Worm (Caenorhabditis elegans) whole organism, L1 larva: ENCODE results near the gene K09E2.2.

ENCODE experiments used
- C16A3.4 ChIP-seq: fragments of 150-350 bp; optimal IDR thresholded peaks from 2 replicates; lab custom pipeline; 2014; ENCODE audit warnings: missing biosample characterization, missing genetic modification characterization
- C34B4.2 ChIP-seq: sonication (generic microtip); optimal IDR thresholded peaks from 2 replicates; lab custom pipeline; 2017; ENCODE audit warnings: mild to moderate bottlenecking, missing genetic modification characterization, missing compliant biosample characterization
- F16B12.6 ChIP-seq: fragments of 150-350 bp; optimal IDR thresholded peaks from 2 replicates; lab custom pipeline; 2014; ENCODE audit warnings: missing biosample characterization, missing genetic modification characterization
- ama-1 ChIP-seq: fragments of 150-350 bp; optimal IDR thresholded peaks from 2 replicates; lab custom pipeline; 2014
- blmp-1 ChIP-seq: fragments of 150-350 bp; optimal IDR thresholded peaks from 2 replicates; lab custom pipeline; 2014; ENCODE audit warnings: missing biosample characterization, missing genetic modification characterization
- ceh-82 ChIP-seq, 3 experiments: fragments of 150-350 bp in 1 of 3; sonication (generic microtip) in 2 of 3; optimal IDR thresholded peaks; 2 replicates each; lab custom pipeline; 2014 to 2017; ENCODE audit warnings: missing biosample characterization in 3 of 3, missing genetic modification characterization in 3 of 3
- ceh-88 ChIP-seq: fragments of 200-800 bp; sonication (Bioruptor generic); IDR thresholded peaks from 2 replicates; pipeline ENCODE4 v1.3.6; 2022; ENCODE audit warnings: missing genetic modification characterization, missing compliant biosample characterization
- ceh-90 ChIP-seq: sonication (generic microtip); optimal IDR thresholded peaks from 2 replicates; lab custom pipeline; 2016; ENCODE audit warnings: missing genetic modification characterization, missing compliant biosample characterization
- dsc-1 ChIP-seq: sonication (generic microtip); optimal IDR thresholded peaks from 2 replicates; lab custom pipeline; 2016; ENCODE audit warnings: mild to moderate bottlenecking, missing genetic modification characterization, missing compliant biosample characterization
- efl-1 ChIP-seq, 4 experiments: fragments of 150-350 bp; optimal IDR thresholded peaks in 3 of 4; peaks in 1 of 4; 1 replicate in 1 of 4; 2 replicates in 3 of 4; lab custom pipeline; 2014; ENCODE audit warnings: missing biosample characterization in 2 of 4, missing genetic modification characterization in 2 of 4, missing genetic modification reagents in 2 of 4
- efl-3 ChIP-seq: fragments of 200-800 bp; sonication (Bioruptor generic); optimal IDR thresholded peaks from 2 replicates; lab custom pipeline; 2018; ENCODE audit warnings: mild to moderate bottlenecking, missing genetic modification characterization, missing compliant biosample characterization
- egl-27 ChIP-seq, 2 experiments: fragments of 150-350 bp in 1 of 2; sonication (generic microtip); optimal IDR thresholded peaks; 3 replicates each; lab custom pipeline; 2017 to 2018; ENCODE audit warnings: missing biosample characterization in 2 of 2, missing genetic modification characterization in 2 of 2, missing genetic modification reagents in 2 of 2
- elt-2 ChIP-seq: sonication (generic microtip); optimal IDR thresholded peaks from 2 replicates; lab custom pipeline; 2016; ENCODE audit warnings: missing genetic modification characterization, mild to moderate bottlenecking, inconsistent platforms, missing compliant biosample characterization, missing genetic modification reagents
- elt-3 ChIP-seq, 6 experiments: fragments of 150-350 bp in 1 of 6; sonication (generic microtip); optimal IDR thresholded peaks; 2 replicates each; lab custom pipeline; 2017 to 2018; ENCODE audit warnings: missing biosample characterization in 6 of 6, missing genetic modification characterization in 6 of 6, inconsistent platforms in 1 of 6
- ets-5 ChIP-seq: fragments of 200-800 bp; sonication (Bioruptor generic); IDR thresholded peaks from 2 replicates; pipeline ENCODE4 v1.3.6; 2022; ENCODE audit warnings: missing genetic modification characterization, missing compliant biosample characterization
- grh-1 ChIP-seq: fragments of 200-800 bp; sonication (Bioruptor generic); IDR thresholded peaks from 2 replicates; pipeline ENCODE4 v1.3.6; 2022; ENCODE audit warnings: missing genetic modification reagents, missing genetic modification characterization, missing compliant biosample characterization
- hlh-4 ChIP-seq: sonication (generic microtip); optimal IDR thresholded peaks from 2 replicates; lab custom pipeline; 2016; ENCODE audit warnings: mild to moderate bottlenecking, missing genetic modification characterization, missing compliant biosample characterization
- isw-1 ChIP-seq: fragments of 200-800 bp; sonication (Bioruptor generic); IDR thresholded peaks from 2 replicates; pipeline ENCODE4 v1.3.6; 2022; ENCODE audit warnings: missing genetic modification characterization, missing compliant biosample characterization
- lin-15B ChIP-seq: fragments of 150-350 bp; sonication (generic microtip); optimal IDR thresholded peaks from 3 replicates; lab custom pipeline; 2014; ENCODE audit warnings: missing biosample characterization, missing genetic modification characterization
- lin-35 ChIP-seq, 2 experiments: fragments of 150-350 bp; optimal IDR thresholded peaks; 2 replicates each; lab custom pipeline; 2014; ENCODE audit warnings: missing biosample characterization in 2 of 2, missing genetic modification characterization in 2 of 2, missing genetic modification reagents in 2 of 2
- lin-39 ChIP-seq: fragments of 150-350 bp; optimal IDR thresholded peaks from 2 replicates; lab custom pipeline; 2014; ENCODE audit warnings: missing biosample characterization, missing genetic modification reagents, missing genetic modification characterization
- mep-1 ChIP-seq: fragments of 150-350 bp; optimal IDR thresholded peaks from 2 replicates; lab custom pipeline; 2014; ENCODE audit warnings: missing biosample characterization, missing genetic modification characterization
- nhr-11 ChIP-seq: fragments of 150-350 bp; optimal IDR thresholded peaks from 2 replicates; lab custom pipeline; 2014; ENCODE audit warnings: missing biosample characterization, missing genetic modification characterization
- nhr-19 ChIP-seq: fragments of 200-800 bp; sonication (Bioruptor generic); conservative IDR thresholded peaks from 2 replicates; pipeline ENCODE4 v1.3.6; 2022; ENCODE audit warnings: missing genetic modification characterization, missing compliant biosample characterization
- nhr-20 ChIP-seq: sonication (generic microtip); optimal IDR thresholded peaks from 2 replicates; lab custom pipeline; 2016; ENCODE audit warnings: mild to moderate bottlenecking, missing genetic modification characterization, missing compliant biosample characterization
- nhr-237 ChIP-seq: fragments of 150-350 bp; optimal IDR thresholded peaks from 2 replicates; lab custom pipeline; 2014; ENCODE audit warnings: missing biosample characterization, missing genetic modification characterization
- nhr-47 ChIP-seq: sonication (generic microtip); optimal IDR thresholded peaks from 2 replicates; lab custom pipeline; 2016; ENCODE audit warnings: mild to moderate bottlenecking, missing genetic modification characterization, moderate library complexity, missing compliant biosample characterization
- nhr-71 ChIP-seq: sonication (generic microtip); optimal IDR thresholded peaks from 2 replicates; lab custom pipeline; 2016; ENCODE audit warnings: mild to moderate bottlenecking, missing genetic modification characterization, moderate library complexity, missing compliant biosample characterization
- nhr-84 ChIP-seq: sonication (generic microtip); optimal IDR thresholded peaks from 2 replicates; lab custom pipeline; 2017; ENCODE audit warnings: missing biosample characterization, missing genetic modification characterization
- nhr-85 ChIP-seq: sonication (generic microtip); peaks from one replicate; lab custom pipeline; 2016; ENCODE audit warnings: missing genetic modification characterization, inconsistent platforms, missing compliant biosample characterization
- nhr-90 ChIP-seq: sonication (generic microtip); optimal IDR thresholded peaks from 2 replicates; lab custom pipeline; 2016; ENCODE audit warnings: mild to moderate bottlenecking, missing genetic modification characterization, missing compliant biosample characterization; ENCODE audit not compliant: poor library complexity
- pax-3 ChIP-seq: fragments of 200-800 bp; sonication (Bioruptor generic); optimal IDR thresholded peaks from 2 replicates; lab custom pipeline; 2018; ENCODE audit warnings: mild to moderate bottlenecking, missing genetic modification characterization, moderate library complexity, missing compliant biosample characterization
- pqm-1 ChIP-seq: sonication (generic microtip); optimal IDR thresholded peaks from 3 replicates; lab custom pipeline; 2017; ENCODE audit warnings: missing biosample characterization, missing genetic modification characterization
- rnt-1 ChIP-seq: sonication (generic microtip); optimal IDR thresholded peaks from 2 replicates; lab custom pipeline; 2016; ENCODE audit warnings: mild to moderate bottlenecking, missing genetic modification characterization, moderate library complexity, missing compliant biosample characterization
- snu-23 ChIP-seq: sonication (generic microtip); optimal IDR thresholded peaks from 2 replicates; lab custom pipeline; 2016; ENCODE audit warnings: missing genetic modification characterization, missing compliant biosample characterization
- sox-4 ChIP-seq: sonication (generic microtip); optimal IDR thresholded peaks from 2 replicates; lab custom pipeline; 2016; ENCODE audit warnings: missing genetic modification characterization, missing compliant biosample characterization
- sptf-1 ChIP-seq: fragments of 150-350 bp; optimal IDR thresholded peaks from 2 replicates; lab custom pipeline; 2014; ENCODE audit warnings: missing biosample characterization, missing genetic modification characterization
- unc-62 ChIP-seq: fragments of 150-350 bp; optimal IDR thresholded peaks from 2 replicates; lab custom pipeline; 2014; ENCODE audit warnings: missing biosample characterization, missing genetic modification reagents, missing genetic modification characterization
- unc-86 ChIP-seq: sonication (generic microtip); optimal IDR thresholded peaks from 2 replicates; lab custom pipeline; 2016; ENCODE audit warnings: missing genetic modification characterization, missing compliant biosample characterization
- zag-1 ChIP-seq: fragments of 150-350 bp; optimal IDR thresholded peaks from 2 replicates; lab custom pipeline; 2014; ENCODE audit warnings: missing biosample characterization, missing genetic modification characterization
- zip-4 ChIP-seq: fragments of 200-800 bp; sonication (Bioruptor generic); optimal IDR thresholded peaks from 2 replicates; lab custom pipeline; 2018; ENCODE audit warnings: mild to moderate bottlenecking, missing genetic modification characterization, moderate library complexity, missing compliant biosample characterization
- ztf-11 ChIP-seq, 2 experiments: sonication (generic microtip); optimal IDR thresholded peaks; 2 replicates each; lab custom pipeline; 2016 to 2017; ENCODE audit warnings: missing genetic modification characterization in 2 of 2, missing biosample characterization in 1 of 2, missing compliant biosample characterization in 1 of 2

K09E2.2 gene

DNA sequence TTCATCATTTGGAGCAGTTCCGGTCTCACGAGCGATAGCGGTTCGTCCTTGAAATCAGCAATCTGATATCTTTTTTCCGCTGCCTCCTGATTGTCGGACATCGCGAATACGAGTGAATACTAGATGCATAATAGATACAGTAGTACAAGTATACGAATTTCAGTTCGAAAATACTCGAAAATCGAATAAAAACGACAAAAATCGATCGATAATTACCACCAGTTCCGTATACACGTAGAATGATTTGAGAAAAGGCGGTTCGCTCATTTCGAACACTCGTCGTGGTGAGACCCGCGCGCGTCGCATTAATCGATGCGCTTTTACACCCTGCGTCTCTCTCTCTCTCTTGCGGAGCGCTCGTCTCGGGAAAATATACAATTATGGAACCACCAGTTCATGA is 25.9 kb upstream of the K09E2.2 start, which contains the start of gene F12D9.2:
F12D9.2 (minus strand) TSS at position 101 of the 400 bp plus-strand sequence.
- peak; percentile 2 for TF ChIP-seq nhr-85
- no peak for TF ChIP-seq C34B4.2 (tag; lab: Kevin White, UChicago)

ce11 chrX:8648582-8648981 is 24.3 kb upstream of the K09E2.2 start:
- no peak for TF ChIP-seq dsc-1 (tag; lab: Kevin White, UChicago)
- TF ChIP-seq nhr-237 (tag; lab: Kevin White, UChicago): no peak
- no peak for TF ChIP-seq hlh-4 (tag; lab: Kevin White, UChicago)
- TF ChIP-seq, all 84 proteins: peak for 0

- TF ChIP-seq rnt-1 (tag; lab: Kevin White, UChicago) (peak; percentile 42), elt-3 (tag; optimal IDR thresholded peaks at IDR 0.05; lab: Kevin White, UChicago) (peak in 1 of 6 experiments; percentile 6), nhr-84 (no peak), ets-5 (no peak), ceh-88 (GFP tag; lab: Robert Waterston, UW) (no peak), grh-1 (GFP tag; lab: Robert Waterston, UW) (no peak), elt-2 (tag; lab: Kevin White, UChicago) (peak; percentile 2), sptf-1 (no peak), mep-1 (no peak), zag-1 (no peak), nhr-19 (peak; percentile 23; the same call in 1 of the 2 replicates), egl-27 (tag; optimal IDR thresholded peaks at IDR 0.05; lab: Kevin White, UChicago) (no peak), unc-62 (no peak), nhr-47 (tag; lab: Kevin White, UChicago) (peak; percentile 42), pqm-1 (tag; lab: Kevin White, UChicago) (no peak), efl-3 (GFP tag; lab: Kevin White, UChicago) (peak; percentile 7), unc-86 (no peak), lin-35 (GFP tag; optimal IDR thresholded peaks at IDR 0.05; lab: Kevin White, UChicago) (peak in 1 of 2 experiments; percentile 25), efl-1 (optimal IDR thresholded peaks at IDR 0.05; lab: Kevin White, UChicago) (no peak), efl-1 (GFP tag; optimal IDR thresholded peaks at IDR 0.05 in 1 of 2; lab: Kevin White, UChicago) (no peak), isw-1 (GFP tag; lab: Robert Waterston, UW) (no peak), C34B4.2 (tag; lab: Kevin White, UChicago) (no peak), nhr-71 (tag; lab: Kevin White, UChicago) (peak; percentile 50), nhr-90 (tag; lab: Kevin White, UChicago) (peak; percentile 33), ceh-82 (tag; optimal IDR thresholded peaks at IDR 0.05; lab: Kevin White, UChicago) (no peak), nhr-20 (peak; percentile 13), nhr-237 (tag; lab: Kevin White, UChicago) (no peak), pax-3 (no peak), snu-23 (GFP tag; lab: Kevin White, UChicago) (peak; percentile 39), F16B12.6 (tag; lab: Kevin White, UChicago) (no peak), ztf-11 (tag; optimal IDR thresholded peaks at IDR 0.05; lab: Kevin White, UChicago) (no peak), ceh-90 (tag; lab: Kevin White, UChicago) (no peak)
These were observed 22.3 kb upstream of the K09E2.2 start for ce11 chrX:8650535-8650934.

ce11 chrX:8656019-8656418 is 16.8 kb upstream of the K09E2.2 start:
- TF ChIP-seq hlh-4 (tag; lab: Kevin White, UChicago) (no peak), nhr-85 (peak; percentile 51), zip-4 (GFP tag; lab: Kevin White, UChicago) (no peak), lin-15B (tag; lab: Kevin White, UChicago) (no peak), blmp-1 (tag; lab: Kevin White, UChicago) (peak; percentile 54), unc-86 (no peak), elt-3 (tag; optimal IDR thresholded peaks at IDR 0.05; lab: Kevin White, UChicago) (peak in 2 of 6 experiments; percentile 7 to 46), lin-39 (no peak), ama-1 (lab: Kevin White, UChicago) (no peak), nhr-47 (tag; lab: Kevin White, UChicago) (no peak), efl-3 (GFP tag; lab: Kevin White, UChicago) (no peak), nhr-11 (no peak), nhr-20 (no peak), nhr-237 (tag; lab: Kevin White, UChicago) (no peak), sox-4 (tag; lab: Kevin White, UChicago) (no peak), C16A3.4 (tag; lab: Kevin White, UChicago) (no peak)
